Fruit fly (Drosophila melanogaster): Measurements from ENCODE around the gene ERp44.

ERp44 gene

dm6 chrX:16266437-16266836, 31.1 kb downstream of the ERp44 start, which contains the start of gene CG12507:
CG12507 (minus strand) TSS chrX:16266537.
- TF ChIP-seq Dll (optimal IDR thresholded peaks at IDR 0.05) (no peak), pan (optimal IDR thresholded peaks at IDR 0.05) (no peak), EcR (GFP tag; optimal IDR thresholded peaks at IDR 0.05) (no peak)

dm6 chrX:16263415-16263814, 34.1 kb downstream of the ERp44 start:
- no peak for TF ChIP-seq Dll (optimal IDR thresholded peaks at IDR 0.05)
- TF ChIP-seq EcR (GFP tag; optimal IDR thresholded peaks at IDR 0.05): no peak
- no peak for TF ChIP-seq CG8478 (optimal IDR thresholded peaks at IDR 0.05)
- no peak for TF ChIP-seq psq (optimal IDR thresholded peaks at IDR 0.05)
- no peak for TF ChIP-seq pan (optimal IDR thresholded peaks at IDR 0.05)
- no peak for TF ChIP-seq usp (GFP tag; optimal IDR thresholded peaks at IDR 0.05)

dm6 chrX:16244731-16245130, 52.8 kb downstream of the ERp44 start:
- no peak for TF ChIP-seq pan (optimal IDR thresholded peaks at IDR 0.05)
- no peak for TF ChIP-seq EcR (GFP tag; optimal IDR thresholded peaks at IDR 0.05)
- TF ChIP-seq usp (GFP tag; optimal IDR thresholded peaks at IDR 0.05): no peak
- no peak for TF ChIP-seq psq (optimal IDR thresholded peaks at IDR 0.05)
- no peak for TF ChIP-seq CG8478 (optimal IDR thresholded peaks at IDR 0.05)
- no peak for TF ChIP-seq Dll (optimal IDR thresholded peaks at IDR 0.05)

- TF ChIP-seq EcR (GFP tag; optimal IDR thresholded peaks at IDR 0.05): no peak
- TF ChIP-seq psq (optimal IDR thresholded peaks at IDR 0.05): no peak
- TF ChIP-seq usp (GFP tag; optimal IDR thresholded peaks at IDR 0.05): no peak
- TF ChIP-seq Dll (optimal IDR thresholded peaks at IDR 0.05): no peak
- no peak for TF ChIP-seq CG8478 (optimal IDR thresholded peaks at IDR 0.05)
- no peak for TF ChIP-seq pan (optimal IDR thresholded peaks at IDR 0.05)
Observed at dm6 chrX:16243989-16244388, 53.5 kb downstream of the ERp44 start.

Measured in whole organism.